Worm (Caenorhabditis elegans): ENCODE measurements around the gene twf-2.

Gene twf-2

DNA sequence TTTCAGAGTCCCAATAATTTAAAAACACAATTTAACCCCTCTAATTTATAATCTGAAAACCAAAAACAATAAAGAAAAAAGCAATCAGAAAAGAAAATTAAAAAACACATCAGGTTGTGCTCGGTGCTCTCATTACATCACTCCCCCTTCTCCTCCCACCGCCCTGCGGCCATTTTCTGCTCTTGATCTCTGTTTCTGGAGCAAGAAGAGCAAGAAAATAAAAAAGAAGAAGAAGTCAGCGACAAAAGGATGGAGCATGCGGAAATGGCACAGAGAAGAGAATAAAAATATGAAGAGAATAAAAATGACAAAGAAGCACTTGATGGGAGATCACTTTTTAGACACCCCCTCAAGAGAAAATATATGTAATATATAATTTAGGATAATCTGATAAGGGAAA, 38.7 kb downstream of the twf-2 start:
- TF ChIP-seq F37B4.10 (GFP tag; IDR thresholded peaks at IDR 0.05) (no peak), Y67H2A.10 (GFP tag; conservative IDR thresholded peaks at IDR 0.05) (no peak), let-607 (tag; optimal IDR thresholded peaks at IDR 0.05) (no peak), ztf-22 (GFP tag; optimal IDR thresholded peaks at IDR 0.05) (no peak), dox-1 (GFP tag; IDR thresholded peaks at IDR 0.05) (no peak), akir-1 (GFP tag; optimal IDR thresholded peaks at IDR 0.05) (no peak), hsf-1 (GFP tag; IDR thresholded peaks at IDR 0.05) (no peak), Y95B8A.8 (GFP tag; IDR thresholded peaks at IDR 0.05) (no peak), F33H1.4 (GFP tag; IDR thresholded peaks at IDR 0.05) (no peak), K12H6.12 (tag; optimal IDR thresholded peaks at IDR 0.05) (peak; percentile 13), ceh-91 (GFP tag; IDR thresholded peaks at IDR 0.05) (no peak), C17E4.6 (GFP tag; IDR thresholded peaks at IDR 0.05) (no peak), lin-35 (GFP tag; optimal IDR thresholded peaks at IDR 0.05) (peak in 1 of 3 experiments; percentile 4)

ce11 chrX:16485322-16485721, 39.3 kb downstream of the twf-2 start:
- TF ChIP-seq nhr-80 (tag; optimal IDR thresholded peaks at IDR 0.05) (no peak), T07F8.4 (tag; optimal IDR thresholded peaks at IDR 0.05) (no peak), F37B4.10 (GFP tag; IDR thresholded peaks at IDR 0.05) (no peak), ceh-100 (GFP tag; IDR thresholded peaks at IDR 0.05) (no peak), hlh-26 (GFP tag; conservative IDR thresholded peaks at IDR 0.05) (no peak), ets-4 (GFP tag; optimal IDR thresholded peaks at IDR 0.05) (no peak), F55B11.4 (tag; optimal IDR thresholded peaks at IDR 0.05; ENCODE audit: borderline replicate concordance, insufficient read depth) (no peak), egrh-3 (GFP tag; IDR thresholded peaks at IDR 0.05) (no peak)

DNA sequence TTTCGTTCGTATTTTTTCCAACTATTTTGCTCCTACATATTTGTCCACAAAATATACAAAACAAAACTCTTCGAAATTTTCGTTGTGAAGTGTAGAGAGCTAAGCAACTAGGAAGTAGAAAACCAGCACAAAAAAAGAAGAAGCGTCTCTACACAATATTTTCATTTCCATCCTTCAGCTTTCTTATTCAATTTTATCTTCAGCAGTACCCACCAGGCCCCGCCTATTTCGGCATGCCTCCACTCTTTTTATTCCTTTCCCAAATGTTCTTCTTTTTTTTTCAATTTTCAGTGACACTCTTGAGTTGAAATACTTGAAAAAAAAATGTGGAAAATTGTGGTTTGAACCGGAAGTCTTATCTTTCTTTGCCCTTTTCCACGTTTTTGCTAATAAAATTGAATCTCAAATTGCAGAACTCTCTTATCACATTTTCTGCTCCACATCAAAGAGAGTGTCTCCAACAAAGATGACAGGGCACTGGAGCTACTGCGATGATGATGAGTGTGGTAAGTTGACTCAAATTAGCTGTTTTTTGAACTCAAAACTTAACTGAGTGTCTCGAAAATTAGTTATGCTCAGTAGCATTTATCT, 41.2 kb downstream of the twf-2 start, which contains the start of gene cah-3:
Gene cah-3 (plus strand): TSS at position 414 of the 591 bp plus-strand sequence.
- TF ChIP-seq F55B11.4 (tag; optimal IDR thresholded peaks at IDR 0.05; ENCODE audit: borderline replicate concordance, insufficient read depth) (no peak), lir-1 (GFP tag; conservative IDR thresholded peaks at IDR 0.05) (no peak), nhr-80 (tag; optimal IDR thresholded peaks at IDR 0.05) (peak; percentile 88)

- TF ChIP-seq hmg-20 (GFP tag; IDR thresholded peaks at IDR 0.05) (no peak), B0336.3 (GFP tag; IDR thresholded peaks at IDR 0.05) (no peak), F10E7.11 (tag; optimal IDR thresholded peaks at IDR 0.05) (no peak), Y56A3A.18 (GFP tag; IDR thresholded peaks at IDR 0.05) (no peak), ceh-27 (GFP tag; optimal IDR thresholded peaks at IDR 0.05) (no peak), rec-8 (tag; optimal IDR thresholded peaks at IDR 0.05) (no peak), akir-1 (GFP tag; optimal IDR thresholded peaks at IDR 0.05) (no peak), snpc-4 (GFP tag; optimal IDR thresholded peaks at IDR 0.05) (no peak), snpc-4 (tag; optimal IDR thresholded peaks at IDR 0.05) (no peak), dpl-1 (GFP tag; optimal IDR thresholded peaks at IDR 0.05) (no peak), hmg-1.2 (GFP tag; IDR thresholded peaks at IDR 0.05) (no peak), zfh-2 (GFP tag; conservative IDR thresholded peaks at IDR 0.05) (no peak), snpc-1.3 (tag; optimal IDR thresholded peaks at IDR 0.05; ENCODE audit: insufficient read depth) (no peak)
Observed at ce11 chrX:16490753-16491152, 44.8 kb downstream of the twf-2 start.
